Worm (Caenorhabditis elegans): ENCODE measurements around the gene ipla-2.

ipla-2 gene

ce11 chrX:9851745-9852330 is 14.0 kb upstream of the ipla-2 start, which contains the start of gene lec-7:
Gene lec-7, plus strand, starts transcription at chrX:9852041.
- no peak for TF ChIP-seq attf-3 (GFP tag; conservative IDR thresholded peaks at IDR 0.05)
- TF ChIP-seq dpl-1 (GFP tag; optimal IDR thresholded peaks at IDR 0.05) = no peak
- peak; percentile 53 for TF ChIP-seq pha-4 (tag; optimal IDR thresholded peaks at IDR 0.05)
- peak; percentile 46 for TF ChIP-seq nhr-80 (tag; optimal IDR thresholded peaks at IDR 0.05)

ce11 chrX:9850258-9850657 is 12.4 kb upstream of the ipla-2 start, which contains the start of gene lec-8:
Gene lec-8, plus strand, starts transcription at chrX:9850571.
- TF ChIP-seq dpl-1 (GFP tag; optimal IDR thresholded peaks at IDR 0.05) = no peak
- peak; percentile 20 for TF ChIP-seq ztf-22 (GFP tag; optimal IDR thresholded peaks at IDR 0.05)
- no peak for TF ChIP-seq ets-4 (GFP tag; optimal IDR thresholded peaks at IDR 0.05)
- no peak for TF ChIP-seq somi-1 (GFP tag; optimal IDR thresholded peaks at IDR 0.05)
- TF ChIP-seq snpc-4 (GFP tag; optimal IDR thresholded peaks at IDR 0.05) = no peak
- TF ChIP-seq snpc-4 (tag; optimal IDR thresholded peaks at IDR 0.05) = no peak
- no peak for TF ChIP-seq hmg-1.2 (GFP tag; IDR thresholded peaks at IDR 0.05)
- no peak for TF ChIP-seq ceh-91 (GFP tag; IDR thresholded peaks at IDR 0.05)
- TF ChIP-seq lsl-1 (GFP tag; optimal IDR thresholded peaks at IDR 0.05) = no peak
- no peak for TF ChIP-seq F49E8.2 (tag; optimal IDR thresholded peaks at IDR 0.05; ENCODE audit: insufficient read depth)
- no peak for TF ChIP-seq ceh-100 (GFP tag; IDR thresholded peaks at IDR 0.05)
- TF ChIP-seq nhr-80 (tag; optimal IDR thresholded peaks at IDR 0.05) = peak; percentile 93
- TF ChIP-seq ZK185.1 (tag; optimal IDR thresholded peaks at IDR 0.05; ENCODE audit: poor library complexity, severe bottlenecking) = no peak
- TF ChIP-seq ceh-58 (GFP tag; IDR thresholded peaks at IDR 0.05) = no peak
- peak; percentile 45 for TF ChIP-seq unc-62 (GFP tag; optimal IDR thresholded peaks at IDR 0.05)
- TF ChIP-seq tbp1 (GFP tag; optimal IDR thresholded peaks at IDR 0.05) = no peak
- no peak for TF ChIP-seq F22D6.2 (tag; optimal IDR thresholded peaks at IDR 0.05)
- TF ChIP-seq sdz-38 (tag; optimal IDR thresholded peaks at IDR 0.05) = no peak
- no peak for TF ChIP-seq B0035.1 (tag; optimal IDR thresholded peaks at IDR 0.05)
- no peak for TF ChIP-seq lag-1 (GFP tag; IDR thresholded peaks at IDR 0.05)
- no peak for TF ChIP-seq ztf-26 (tag; optimal IDR thresholded peaks at IDR 0.05)
- TF ChIP-seq T07F8.4 (tag; optimal IDR thresholded peaks at IDR 0.05) = no peak
- peak in 1 of 2 experiments; percentile 24 for TF ChIP-seq let-607 (tag; optimal IDR thresholded peaks at IDR 0.05)
- TF ChIP-seq lir-1 (GFP tag; conservative IDR thresholded peaks at IDR 0.05) = no peak
- no peak for TF ChIP-seq C17E4.6 (GFP tag; IDR thresholded peaks at IDR 0.05)
- TF ChIP-seq F33H1.4 (GFP tag; IDR thresholded peaks at IDR 0.05) = no peak
- no peak for TF ChIP-seq snpc-1.1 (tag; optimal IDR thresholded peaks at IDR 0.05; ENCODE audit: insufficient read depth)
- TF ChIP-seq zim-3 (tag; optimal IDR thresholded peaks at IDR 0.05) = no peak
- no peak for TF ChIP-seq D2030.7 (GFP tag; IDR thresholded peaks at IDR 0.05)
- no peak for TF ChIP-seq ekl-4 (GFP tag; IDR thresholded peaks at IDR 0.05)
- no peak for TF ChIP-seq repo-1 (tag; optimal IDR thresholded peaks at IDR 0.05)
- TF ChIP-seq attf-6 (GFP tag; IDR thresholded peaks at IDR 0.05) = no peak

- TF ChIP-seq dox-1 (GFP tag; IDR thresholded peaks at IDR 0.05) = no peak
- no peak for TF ChIP-seq lsy-27 (tag; optimal IDR thresholded peaks at IDR 0.05; ENCODE audit: borderline replicate concordance, insufficient read depth)
- no peak for TF ChIP-seq ets-4 (GFP tag; optimal IDR thresholded peaks at IDR 0.05)
- no peak for TF ChIP-seq ztf-18 (tag; optimal IDR thresholded peaks at IDR 0.05)
Measured at ce11 chrX:9848214-9848789, 10.5 kb upstream of the ipla-2 start.

All from whole organism, young adult.